Worm (Caenorhabditis elegans) whole organism, L2 larva: ENCODE results near the gene K08E4.7.

Experiments used
- aly-2 ChIP-seq: fragments of 150-350 bp; optimal IDR thresholded peaks from 2 replicates; lab custom pipeline; 2014; ENCODE audit warnings: missing biosample characterization, missing genetic modification characterization
- ama-1 ChIP-seq: fragments of 150-350 bp; optimal IDR thresholded peaks from 2 replicates; lab custom pipeline; 2018; ENCODE audit warnings: inconsistent platforms
- ceh-82 ChIP-seq: fragments of 150-350 bp; optimal IDR thresholded peaks from 2 replicates; lab custom pipeline; 2014; ENCODE audit warnings: missing biosample characterization, missing genetic modification characterization
- crh-2 ChIP-seq: sonication (generic microtip); optimal IDR thresholded peaks from 2 replicates; lab custom pipeline; 2017; ENCODE audit warnings: missing biosample characterization, missing genetic modification characterization
- elt-1 ChIP-seq: fragments of 150-350 bp; optimal IDR thresholded peaks from 2 replicates; lab custom pipeline; 2014; ENCODE audit warnings: missing biosample characterization, missing genetic modification characterization
- fos-1 ChIP-seq: fragments of 150-350 bp; optimal IDR thresholded peaks from 2 replicates; lab custom pipeline; 2014; ENCODE audit warnings: missing biosample characterization, missing genetic modification characterization
- lsy-2 ChIP-seq, 2 experiments: fragments of 150-350 bp in 1 of 2; sonication (generic microtip) in 1 of 2; optimal IDR thresholded peaks; 2 replicates each; lab custom pipeline; 2014 to 2017; ENCODE audit warnings: missing biosample characterization in 2 of 2, missing genetic modification characterization in 2 of 2
- mdl-1 ChIP-seq, 2 experiments: fragments of 150-350 bp in 1 of 2; sonication (generic microtip) in 1 of 2; optimal IDR thresholded peaks; 2 replicates each; lab custom pipeline; 2017; ENCODE audit warnings: missing biosample characterization in 2 of 2, missing genetic modification characterization in 2 of 2
- nhr-77 ChIP-seq: fragments of 150-350 bp; optimal IDR thresholded peaks from 2 replicates; lab custom pipeline; 2014; ENCODE audit warnings: missing biosample characterization, missing genetic modification characterization
- sem-4 ChIP-seq: fragments of 150-350 bp; optimal IDR thresholded peaks from 2 replicates; lab custom pipeline; 2014; ENCODE audit warnings: missing biosample characterization, missing genetic modification reagents, missing genetic modification characterization
- unc-39 ChIP-seq: fragments of 150-350 bp; optimal IDR thresholded peaks from 2 replicates; lab custom pipeline; 2014; ENCODE audit warnings: missing biosample characterization, missing genetic modification characterization

- no peak for TF ChIP-seq sem-4 (tag; lab: Kevin White, UChicago)
- TF ChIP-seq ama-1 (lab: Kevin White, UChicago): no peak
- TF ChIP-seq mdl-1 (tag; optimal IDR thresholded peaks at IDR 0.05; lab: Kevin White, UChicago): no peak
- TF ChIP-seq elt-1 (tag; lab: Kevin White, UChicago): no peak
- no peak for TF ChIP-seq unc-39 (tag; lab: Kevin White, UChicago)
- TF ChIP-seq fos-1 (tag; lab: Kevin White, UChicago): no peak
- no peak for TF ChIP-seq nhr-77 (tag; lab: Kevin White, UChicago)
- TF ChIP-seq lsy-2 (tag; optimal IDR thresholded peaks at IDR 0.05; lab: Kevin White, UChicago): no peak
- TF ChIP-seq aly-2 (tag; lab: Kevin White, UChicago): no peak
- no peak for TF ChIP-seq crh-2 (tag; lab: Kevin White, UChicago)
- no peak for TF ChIP-seq ceh-82 (tag; lab: Kevin White, UChicago)
Measured at ce11 chrIV:12029074-12029473, 46.5 kb upstream of the K08E4.7 start, which contains the start of gene tgn-38.
